Worm (Caenorhabditis elegans) whole organism, young adult: ENCODE results near the gene Y38E10A.17.

ENCODE experiments used
- B0019.2 ChIP-seq: fragments of 200-800 bp; sonication (Bioruptor generic); conservative IDR thresholded peaks from 2 replicates; pipeline ENCODE4 v1.3.6; 2022; ENCODE audit warnings: missing genetic modification reagents, missing genetic modification characterization, missing compliant biosample characterization
- B0035.1 ChIP-seq: sonication (generic microtip); optimal IDR thresholded peaks from 2 replicates; lab custom pipeline; 2016; ENCODE audit warnings: missing genetic modification characterization, mild to moderate bottlenecking, missing compliant biosample characterization, missing genotype, missing genetic modification reagents
- B0261.1 ChIP-seq: sonication (generic microtip); optimal IDR thresholded peaks from 2 replicates; lab custom pipeline; 2016; ENCODE audit warnings: mild to moderate bottlenecking, missing genetic modification characterization, moderate library complexity, missing compliant biosample characterization
- C06A6.2 ChIP-seq: fragments of 200-800 bp; sonication (Bioruptor generic); conservative IDR thresholded peaks from 2 replicates; pipeline ENCODE4 v1.3.6; 2022; ENCODE audit warnings: missing genetic modification characterization, missing compliant biosample characterization
- D2030.7 ChIP-seq: fragments of 200-800 bp; sonication (Bioruptor generic); IDR thresholded peaks from 2 replicates; pipeline ENCODE4 v1.3.6; 2022; ENCODE audit warnings: missing genetic modification reagents, missing genetic modification characterization, missing compliant biosample characterization
- F23B12.7 ChIP-seq: sonication (generic microtip); optimal IDR thresholded peaks from 2 replicates; lab custom pipeline; 2017; ENCODE audit warnings: missing genetic modification characterization, mild to moderate bottlenecking, missing compliant biosample characterization, antibody characterized with exemption, moderate library complexity; ENCODE audit not compliant: insufficient read depth
- F49E8.2 ChIP-seq: sonication (generic microtip); optimal IDR thresholded peaks from 3 replicates; lab custom pipeline; 2017; ENCODE audit warnings: missing genetic modification characterization, mild to moderate bottlenecking, missing compliant biosample characterization, antibody characterized with exemption, moderate library complexity; ENCODE audit not compliant: insufficient read depth
- F52B5.7 ChIP-seq: sonication (generic microtip); optimal IDR thresholded peaks from 2 replicates; lab custom pipeline; 2016; ENCODE audit warnings: mild to moderate bottlenecking, missing genetic modification characterization, missing compliant biosample characterization
- T07F8.4 ChIP-seq: sonication (generic microtip); optimal IDR thresholded peaks from 2 replicates; lab custom pipeline; 2016; ENCODE audit warnings: mild to moderate bottlenecking, missing genetic modification characterization, moderate library complexity, missing compliant biosample characterization
- Y53G8AR.9 ChIP-seq: fragments of 200-800 bp; sonication (Bioruptor generic); conservative IDR thresholded peaks from 2 replicates; pipeline ENCODE4 v1.3.6; 2022; ENCODE audit warnings: missing genetic modification reagents, missing genetic modification characterization, missing compliant biosample characterization
- Y67H2A.10 ChIP-seq: fragments of 200-800 bp; sonication (Bioruptor generic); conservative IDR thresholded peaks from 2 replicates; pipeline ENCODE4 v1.3.6; 2022; ENCODE audit warnings: missing genetic modification reagents, missing genetic modification characterization, missing compliant biosample characterization
- akir-1 ChIP-seq: fragments of 200-800 bp; sonication (Bioruptor generic); optimal IDR thresholded peaks from 2 replicates; lab custom pipeline; 2018; ENCODE audit warnings: mild to moderate bottlenecking, missing genetic modification characterization, moderate library complexity, missing compliant biosample characterization
- bed-1 ChIP-seq: fragments of 200-800 bp; sonication (Bioruptor generic); IDR thresholded peaks from 2 replicates; pipeline ENCODE4 v1.3.6; 2022; ENCODE audit warnings: missing genetic modification reagents, missing genetic modification characterization, missing compliant biosample characterization
- ccch-3 ChIP-seq: fragments of 200-800 bp; sonication (Bioruptor generic); optimal IDR thresholded peaks from 2 replicates; lab custom pipeline; 2018; ENCODE audit warnings: mild to moderate bottlenecking, missing genetic modification characterization, missing compliant biosample characterization
- cebp-1 ChIP-seq, 2 experiments: fragments of 200-800 bp in 1 of 2; sonication (Bioruptor generic) in 1 of 2; sonication (generic microtip) in 1 of 2; IDR thresholded peaks in 1 of 2; optimal IDR thresholded peaks in 1 of 2; 2 replicates each; pipeline versions ENCODE4 v1.3.6 to Lab custom; 2017 to 2022; ENCODE audit warnings: missing compliant biosample characterization in 2 of 2, missing genetic modification characterization in 2 of 2, mild to moderate bottlenecking in 1 of 2, missing genetic modification reagents in 1 of 2, moderate library complexity in 1 of 2
- ceh-100 ChIP-seq: fragments of 200-800 bp; sonication (Bioruptor generic); IDR thresholded peaks from 2 replicates; pipeline ENCODE4 v1.3.6; 2022; ENCODE audit warnings: missing genetic modification reagents, missing genetic modification characterization, missing compliant biosample characterization
- ceh-40 ChIP-seq: fragments of 200-800 bp; sonication (Bioruptor generic); IDR thresholded peaks from 2 replicates; pipeline ENCODE4 v1.3.6; 2022; ENCODE audit warnings: missing genetic modification characterization, missing compliant biosample characterization
- ceh-79 ChIP-seq: sonication (generic microtip); optimal IDR thresholded peaks from 2 replicates; lab custom pipeline; 2017; ENCODE audit warnings: mild to moderate bottlenecking, missing genetic modification characterization, missing compliant biosample characterization
- dox-1 ChIP-seq: fragments of 200-800 bp; sonication (Bioruptor generic); IDR thresholded peaks from 2 replicates; pipeline ENCODE4 v1.3.6; 2022; ENCODE audit warnings: missing genetic modification reagents, missing genetic modification characterization, missing compliant biosample characterization
- dpff-1 ChIP-seq: sonication (generic microtip); optimal IDR thresholded peaks from 2 replicates; lab custom pipeline; 2017; ENCODE audit warnings: mild to moderate bottlenecking, missing genetic modification characterization, missing compliant biosample characterization
- dpl-1 ChIP-seq: fragments of 150-350 bp; optimal IDR thresholded peaks from 2 replicates; lab custom pipeline; 2014; ENCODE audit warnings: missing biosample characterization, missing genetic modification reagents, missing genetic modification characterization
- egrh-3 ChIP-seq: fragments of 200-800 bp; sonication (Bioruptor generic); IDR thresholded peaks from 2 replicates; pipeline ENCODE4 v1.3.6; 2022; ENCODE audit warnings: missing genetic modification reagents, missing genetic modification characterization, missing compliant biosample characterization
- ekl-4 ChIP-seq: fragments of 200-800 bp; sonication (Bioruptor generic); IDR thresholded peaks from 2 replicates; pipeline ENCODE4 v1.3.6; 2022; ENCODE audit warnings: missing genetic modification reagents, missing genetic modification characterization, missing compliant biosample characterization
- hlh-12 ChIP-seq: sonication (generic microtip); optimal IDR thresholded peaks from 2 replicates; lab custom pipeline; 2016; ENCODE audit warnings: missing genetic modification characterization, missing compliant biosample characterization
- lag-1 ChIP-seq: fragments of 200-800 bp; sonication (Bioruptor generic); IDR thresholded peaks from 2 replicates; pipeline ENCODE4 v1.3.6; 2022; ENCODE audit warnings: missing genetic modification reagents, missing genetic modification characterization, missing compliant biosample characterization
- let-526 ChIP-seq: fragments of 200-800 bp; sonication (Bioruptor generic); IDR thresholded peaks from 2 replicates; pipeline ENCODE4 v1.3.6; 2022; ENCODE audit warnings: missing genetic modification reagents, missing genetic modification characterization, missing compliant biosample characterization
- lin-54 ChIP-seq: fragments of 200-800 bp; sonication (Bioruptor generic); optimal IDR thresholded peaks from 2 replicates; lab custom pipeline; 2018; ENCODE audit warnings: mild to moderate bottlenecking, missing genetic modification characterization, missing compliant biosample characterization
- lir-1 ChIP-seq: fragments of 200-800 bp; sonication (Bioruptor generic); conservative IDR thresholded peaks from 2 replicates; pipeline ENCODE4 v1.3.6; 2022; ENCODE audit warnings: missing genetic modification reagents, missing genetic modification characterization, missing compliant biosample characterization
- nhr-120 ChIP-seq: fragments of 200-800 bp; sonication (Bioruptor generic); IDR thresholded peaks from 2 replicates; pipeline ENCODE4 v1.3.6; 2022; ENCODE audit warnings: missing genetic modification characterization, missing compliant biosample characterization
- nhr-80 ChIP-seq: sonication (generic microtip); optimal IDR thresholded peaks from 2 replicates; lab custom pipeline; 2016; ENCODE audit warnings: missing genetic modification characterization, missing compliant biosample characterization
- nhr-90 ChIP-seq: sonication (generic microtip); optimal IDR thresholded peaks from 2 replicates; lab custom pipeline; 2016; ENCODE audit warnings: missing genotype, mild to moderate bottlenecking, missing genetic modification characterization, missing compliant biosample characterization
- pbrm-1 ChIP-seq: fragments of 200-800 bp; sonication (Bioruptor generic); IDR thresholded peaks from 2 replicates; pipeline ENCODE4 v1.3.6; 2022; ENCODE audit warnings: missing genetic modification reagents, missing genetic modification characterization, missing compliant biosample characterization
- pha-4 ChIP-seq: fragments of 150-350 bp; sonication (generic microtip); optimal IDR thresholded peaks from 2 replicates; lab custom pipeline; 2014; ENCODE audit warnings: missing biosample characterization, missing genetic modification reagents, missing genetic modification characterization
- sdz-38 ChIP-seq: sonication (generic microtip); optimal IDR thresholded peaks from 2 replicates; lab custom pipeline; 2016; ENCODE audit warnings: missing genotype, missing genetic modification characterization, missing compliant biosample characterization
- snpc-1.3 ChIP-seq: sonication (generic microtip); optimal IDR thresholded peaks from 2 replicates; lab custom pipeline; 2017; ENCODE audit warnings: missing genetic modification characterization, mild to moderate bottlenecking, missing compliant biosample characterization, antibody characterized with exemption, moderate library complexity, missing genotype, missing genetic modification reagents; ENCODE audit not compliant: insufficient read depth
- sptf-2 ChIP-seq: fragments of 200-800 bp; sonication (Bioruptor generic); optimal IDR thresholded peaks from 2 replicates; lab custom pipeline; 2018; ENCODE audit warnings: mild to moderate bottlenecking, missing genetic modification characterization, missing compliant biosample characterization
- xnd-1 ChIP-seq: sonication (generic microtip); optimal IDR thresholded peaks from 2 replicates; lab custom pipeline; 2016; ENCODE audit warnings: missing genotype, missing genetic modification reagents, missing genetic modification characterization, missing compliant biosample characterization
- zfh-2 ChIP-seq: fragments of 200-800 bp; sonication (Bioruptor generic); conservative IDR thresholded peaks from 2 replicates; pipeline ENCODE4 v1.3.6; 2022; ENCODE audit warnings: missing genetic modification reagents, missing genetic modification characterization, missing compliant biosample characterization
- ztf-3 ChIP-seq: fragments of 200-800 bp; sonication (Bioruptor generic); optimal IDR thresholded peaks from 2 replicates; lab custom pipeline; 2018; ENCODE audit warnings: mild to moderate bottlenecking, missing genetic modification characterization, missing compliant biosample characterization
- ztf-6 ChIP-seq: fragments of 200-800 bp; sonication (Bioruptor generic); IDR thresholded peaks from 2 replicates; pipeline ENCODE4 v1.3.6; 2022; ENCODE audit warnings: missing genetic modification reagents, missing genetic modification characterization, missing compliant biosample characterization

Y38E10A.17 gene

ce11 chrII:12658409-12658808, 23.8 kb upstream of the Y38E10A.17 start:
- no peak for TF ChIP-seq let-526 (GFP tag; lab: Robert Waterston, UW)
- TF ChIP-seq ceh-100 (GFP tag; lab: Robert Waterston, UW), result no peak
- TF ChIP-seq egrh-3, result no peak
- no peak for TF ChIP-seq xnd-1 (tag; lab: Kevin White, UChicago)
- no peak for TF ChIP-seq F23B12.7 (tag; lab: Kevin White, UChicago)
- TF ChIP-seq ztf-3 (GFP tag; lab: Kevin White, UChicago), result no peak
- TF ChIP-seq cebp-1 (GFP tag; IDR thresholded peaks at IDR 0.05; lab: Robert Waterston, UW), result no peak
- TF ChIP-seq cebp-1 (tag; optimal IDR thresholded peaks at IDR 0.05; lab: Kevin White, UChicago), result no peak
- TF ChIP-seq Y53G8AR.9 (GFP tag; lab: Robert Waterston, UW), result no peak
- no peak for TF ChIP-seq pha-4 (tag; lab: Kevin White, UChicago)
- no peak for TF ChIP-seq akir-1 (GFP tag; lab: Kevin White, UChicago)
- TF ChIP-seq lir-1, result no peak
- no peak for TF ChIP-seq dpff-1 (tag; lab: Kevin White, UChicago)
- no peak for TF ChIP-seq hlh-12 (tag; lab: Kevin White, UChicago)
- TF ChIP-seq pbrm-1 (GFP tag; lab: Robert Waterston, UW), result no peak
- TF ChIP-seq ceh-40, result no peak
- no peak for TF ChIP-seq dpl-1
- TF ChIP-seq F52B5.7 (tag; lab: Kevin White, UChicago), result no peak
- no peak for TF ChIP-seq B0019.2 (GFP tag; lab: Robert Waterston, UW)
- no peak for TF ChIP-seq dox-1
- no peak for TF ChIP-seq C06A6.2 (GFP tag; lab: Robert Waterston, UW)

- TF ChIP-seq bed-1 (no peak), T07F8.4 (tag; lab: Kevin White, UChicago) (no peak), ccch-3 (no peak), nhr-120 (GFP tag; lab: Robert Waterston, UW) (no peak), lag-1 (GFP tag; lab: Robert Waterston, UW) (no peak), Y67H2A.10 (no peak), F49E8.2 (tag; lab: Kevin White, UChicago) (no peak), sdz-38 (tag; lab: Kevin White, UChicago) (no peak), zfh-2 (GFP tag; lab: Robert Waterston, UW) (no peak), sptf-2 (GFP tag; lab: Kevin White, UChicago) (no peak), ekl-4 (GFP tag; lab: Robert Waterston, UW) (no peak), snpc-1.3 (tag; lab: Kevin White, UChicago) (no peak), B0035.1 (tag; lab: Kevin White, UChicago) (no peak), ceh-79 (tag; lab: Kevin White, UChicago) (no peak), B0261.1 (tag; lab: Kevin White, UChicago) (no peak), nhr-80 (tag; lab: Kevin White, UChicago) (no peak), ztf-6 (GFP tag; lab: Robert Waterston, UW) (no peak), lin-54 (GFP tag; lab: Kevin White, UChicago) (no peak), nhr-90 (tag; lab: Kevin White, UChicago) (no peak), D2030.7 (GFP tag; lab: Robert Waterston, UW) (no peak)
Observed at ce11 chrII:12657620-12658019, 23.0 kb upstream of the Y38E10A.17 start.
